Worm (Caenorhabditis elegans) whole organism, young adult: Measurements from ENCODE around the gene tctn-1.
A peak's percentile ranks its signal among the peaks of the same experiment; 100 is the strongest.

ENCODE experiments used
- C17E4.6 ChIP-seq: fragments of 200-800 bp; sonication (Bioruptor generic); IDR thresholded peaks from 2 replicates; pipeline ENCODE4 v1.3.6; 2022; ENCODE audit warnings: missing genetic modification reagents, missing genetic modification characterization, missing compliant biosample characterization
- F10E7.11 ChIP-seq: sonication (generic microtip); optimal IDR thresholded peaks from 2 replicates; lab custom pipeline; 2017; ENCODE audit warnings: mild to moderate bottlenecking, missing genetic modification characterization, moderate library complexity, missing compliant biosample characterization
- F52B5.7 ChIP-seq: sonication (generic microtip); optimal IDR thresholded peaks from 2 replicates; lab custom pipeline; 2016; ENCODE audit warnings: mild to moderate bottlenecking, missing genetic modification characterization, missing compliant biosample characterization
- K12H6.12 ChIP-seq: fragments of 200-800 bp; sonication (Bioruptor generic); optimal IDR thresholded peaks from 2 replicates; lab custom pipeline; 2018; ENCODE audit warnings: mild to moderate bottlenecking, missing genetic modification characterization, missing compliant biosample characterization
- Y95B8A.8 ChIP-seq: fragments of 200-800 bp; sonication (Bioruptor generic); IDR thresholded peaks from 2 replicates; pipeline ENCODE4 v1.3.6; 2022; ENCODE audit warnings: missing genetic modification reagents, missing genetic modification characterization, missing compliant biosample characterization
- ZK185.1 ChIP-seq: sonication (generic microtip); optimal IDR thresholded peaks from 2 replicates; lab custom pipeline; 2016; ENCODE audit warnings: mild to moderate bottlenecking, missing genetic modification characterization, missing compliant biosample characterization; ENCODE audit not compliant: poor library complexity, severe bottlenecking
- ama-1 ChIP-seq, 3 experiments: fragments of 150-350 bp in 1 of 3; sonication (generic microtip) in 2 of 3; optimal IDR thresholded peaks; 2 replicates each; lab custom pipeline; 2014 to 2018; ENCODE audit warnings: missing biosample characterization in 2 of 3, missing genetic modification characterization in 2 of 3, missing genetic modification reagents in 2 of 3
- atf-7 ChIP-seq: sonication (generic microtip); optimal IDR thresholded peaks from 2 replicates; lab custom pipeline; 2017; ENCODE audit warnings: mild to moderate bottlenecking, missing genetic modification characterization, missing compliant biosample characterization
- attf-5 ChIP-seq: fragments of 200-800 bp; sonication (Bioruptor generic); optimal IDR thresholded peaks from 2 replicates; lab custom pipeline; 2018; ENCODE audit warnings: mild to moderate bottlenecking, missing genetic modification characterization, missing compliant biosample characterization
- ccch-3 ChIP-seq: fragments of 200-800 bp; sonication (Bioruptor generic); optimal IDR thresholded peaks from 2 replicates; lab custom pipeline; 2018; ENCODE audit warnings: mild to moderate bottlenecking, missing genetic modification characterization, missing compliant biosample characterization
- cebp-2 ChIP-seq: fragments of 200-800 bp; sonication (Bioruptor generic); IDR thresholded peaks from 2 replicates; pipeline ENCODE4 v1.3.6; 2022; ENCODE audit warnings: missing genetic modification characterization, missing compliant biosample characterization
- ceh-58 ChIP-seq: fragments of 200-800 bp; sonication (Bioruptor generic); IDR thresholded peaks from 2 replicates; pipeline ENCODE4 v1.3.6; 2022; ENCODE audit warnings: missing genetic modification characterization, missing compliant biosample characterization
- chd-7 ChIP-seq: sonication (generic microtip); optimal IDR thresholded peaks from 2 replicates; lab custom pipeline; 2016; ENCODE audit warnings: mild to moderate bottlenecking, missing genetic modification characterization, moderate library complexity, missing compliant biosample characterization
- dox-1 ChIP-seq: fragments of 200-800 bp; sonication (Bioruptor generic); IDR thresholded peaks from 2 replicates; pipeline ENCODE4 v1.3.6; 2022; ENCODE audit warnings: missing genetic modification reagents, missing genetic modification characterization, missing compliant biosample characterization
- dpl-1 ChIP-seq: fragments of 150-350 bp; optimal IDR thresholded peaks from 2 replicates; lab custom pipeline; 2014; ENCODE audit warnings: missing biosample characterization, missing genetic modification reagents, missing genetic modification characterization
- egl-18 ChIP-seq: fragments of 200-800 bp; sonication (Bioruptor generic); IDR thresholded peaks from 2 replicates; pipeline ENCODE4 v1.3.6; 2022; ENCODE audit warnings: missing genetic modification reagents, missing genetic modification characterization, missing compliant biosample characterization
- egl-44 ChIP-seq: fragments of 200-800 bp; sonication (Bioruptor generic); IDR thresholded peaks from 2 replicates; pipeline ENCODE4 v1.3.6; 2022; ENCODE audit warnings: missing genetic modification reagents, missing genetic modification characterization, missing compliant biosample characterization
- egrh-3 ChIP-seq: fragments of 200-800 bp; sonication (Bioruptor generic); IDR thresholded peaks from 2 replicates; pipeline ENCODE4 v1.3.6; 2022; ENCODE audit warnings: missing genetic modification reagents, missing genetic modification characterization, missing compliant biosample characterization
- ekl-4 ChIP-seq: fragments of 200-800 bp; sonication (Bioruptor generic); IDR thresholded peaks from 2 replicates; pipeline ENCODE4 v1.3.6; 2022; ENCODE audit warnings: missing genetic modification reagents, missing genetic modification characterization, missing compliant biosample characterization
- ets-4 ChIP-seq: fragments of 200-800 bp; sonication (Bioruptor generic); optimal IDR thresholded peaks from 2 replicates; lab custom pipeline; 2018; ENCODE audit warnings: mild to moderate bottlenecking, missing genetic modification characterization, missing compliant biosample characterization
- him-1 ChIP-seq: sonication (generic microtip); optimal IDR thresholded peaks from 2 replicates; lab custom pipeline; 2016; ENCODE audit warnings: missing genotype, missing genetic modification reagents, missing genetic modification characterization, missing compliant biosample characterization
- hmg-1.2 ChIP-seq: fragments of 200-800 bp; sonication (Bioruptor generic); IDR thresholded peaks from 2 replicates; pipeline ENCODE4 v1.3.6; 2022; ENCODE audit warnings: missing genetic modification reagents, missing genetic modification characterization, missing compliant biosample characterization
- hmg-20 ChIP-seq: fragments of 200-800 bp; sonication (Bioruptor generic); IDR thresholded peaks from 2 replicates; pipeline ENCODE4 v1.3.6; 2022; ENCODE audit warnings: missing genetic modification reagents, missing genetic modification characterization, missing compliant biosample characterization
- lin-26 ChIP-seq: fragments of 200-800 bp; sonication (Bioruptor generic); IDR thresholded peaks from 2 replicates; pipeline ENCODE4 v1.3.6; 2022; ENCODE audit warnings: missing genetic modification reagents, missing genetic modification characterization, missing compliant biosample characterization
- lin-35 ChIP-seq, 3 experiments: fragments of 150-350 bp in 2 of 3; sonication (generic microtip) in 1 of 3; optimal IDR thresholded peaks; 2 replicates each; lab custom pipeline; 2014 to 2018; ENCODE audit warnings: missing biosample characterization in 3 of 3, missing genetic modification characterization in 3 of 3, missing genetic modification reagents in 3 of 3
- lin-54 ChIP-seq: fragments of 200-800 bp; sonication (Bioruptor generic); optimal IDR thresholded peaks from 2 replicates; lab custom pipeline; 2018; ENCODE audit warnings: mild to moderate bottlenecking, missing genetic modification characterization, missing compliant biosample characterization
- lir-1 ChIP-seq: fragments of 200-800 bp; sonication (Bioruptor generic); conservative IDR thresholded peaks from 2 replicates; pipeline ENCODE4 v1.3.6; 2022; ENCODE audit warnings: missing genetic modification reagents, missing genetic modification characterization, missing compliant biosample characterization
- madf-3 ChIP-seq: fragments of 200-800 bp; sonication (Bioruptor generic); IDR thresholded peaks from 2 replicates; pipeline ENCODE4 v1.3.6; 2022; ENCODE audit warnings: missing genetic modification reagents, missing genetic modification characterization, missing compliant biosample characterization
- madf-6 ChIP-seq: fragments of 200-800 bp; sonication (Bioruptor generic); IDR thresholded peaks from 2 replicates; pipeline ENCODE4 v1.3.6; 2022; ENCODE audit warnings: missing genetic modification reagents, missing genetic modification characterization, missing compliant biosample characterization
- madf-8 ChIP-seq: fragments of 200-800 bp; sonication (Bioruptor generic); conservative IDR thresholded peaks from 2 replicates; pipeline ENCODE4 v1.3.6; 2022; ENCODE audit warnings: missing genetic modification reagents, missing genetic modification characterization, missing compliant biosample characterization
- mcd-1 ChIP-seq: fragments of 200-800 bp; sonication (Bioruptor generic); IDR thresholded peaks from 2 replicates; pipeline ENCODE4 v1.3.6; 2022; ENCODE audit warnings: missing genetic modification reagents, missing genetic modification characterization, missing compliant biosample characterization
- mel-28 ChIP-seq: sonication (generic microtip); optimal IDR thresholded peaks from 2 replicates; lab custom pipeline; 2016; ENCODE audit warnings: borderline replicate concordance, mild to moderate bottlenecking, missing genetic modification characterization, missing compliant biosample characterization
- mes-4 ChIP-seq: sonication (generic microtip); optimal IDR thresholded peaks from 2 replicates; lab custom pipeline; 2016; ENCODE audit warnings: missing genotype, missing genetic modification characterization, missing compliant biosample characterization
- nfya-2 ChIP-seq: fragments of 200-800 bp; sonication (Bioruptor generic); IDR thresholded peaks from 2 replicates; pipeline ENCODE4 v1.3.6; 2022; ENCODE audit warnings: missing genetic modification reagents, missing genetic modification characterization, missing compliant biosample characterization
- nhr-27 ChIP-seq: fragments of 200-800 bp; sonication (Bioruptor generic); optimal IDR thresholded peaks from 2 replicates; lab custom pipeline; 2018; ENCODE audit warnings: mild to moderate bottlenecking, missing genetic modification characterization, moderate library complexity, missing compliant biosample characterization
- pha-4 ChIP-seq: fragments of 150-350 bp; sonication (generic microtip); optimal IDR thresholded peaks from 2 replicates; lab custom pipeline; 2014; ENCODE audit warnings: missing biosample characterization, missing genetic modification reagents, missing genetic modification characterization
- sea-2 ChIP-seq: fragments of 200-800 bp; sonication (Bioruptor generic); IDR thresholded peaks from 2 replicates; pipeline ENCODE4 v1.3.6; 2022; ENCODE audit warnings: missing genetic modification characterization, missing compliant biosample characterization
- snpc-3.4 ChIP-seq: sonication (generic microtip); optimal IDR thresholded peaks from 2 replicates; lab custom pipeline; 2017; ENCODE audit warnings: missing genetic modification characterization, mild to moderate bottlenecking, missing compliant biosample characterization, antibody characterized with exemption, moderate library complexity, missing genotype, missing genetic modification reagents
- sptf-2 ChIP-seq: fragments of 200-800 bp; sonication (Bioruptor generic); optimal IDR thresholded peaks from 2 replicates; lab custom pipeline; 2018; ENCODE audit warnings: mild to moderate bottlenecking, missing genetic modification characterization, missing compliant biosample characterization
- unc-62 ChIP-seq: fragments of 150-350 bp; optimal IDR thresholded peaks from 2 replicates; lab custom pipeline; 2014; ENCODE audit warnings: missing biosample characterization, missing genetic modification reagents, missing genetic modification characterization
- xnd-1 ChIP-seq: sonication (generic microtip); optimal IDR thresholded peaks from 2 replicates; lab custom pipeline; 2016; ENCODE audit warnings: missing genotype, missing genetic modification reagents, missing genetic modification characterization, missing compliant biosample characterization
- zfh-2 ChIP-seq: fragments of 200-800 bp; sonication (Bioruptor generic); conservative IDR thresholded peaks from 2 replicates; pipeline ENCODE4 v1.3.6; 2022; ENCODE audit warnings: missing genetic modification reagents, missing genetic modification characterization, missing compliant biosample characterization
- ztf-18 ChIP-seq: sonication (generic microtip); optimal IDR thresholded peaks from 2 replicates; lab custom pipeline; 2016; ENCODE audit warnings: missing genotype, mild to moderate bottlenecking, missing genetic modification characterization, missing compliant biosample characterization
- ztf-22 ChIP-seq: fragments of 200-800 bp; sonication (Bioruptor generic); optimal IDR thresholded peaks from 2 replicates; lab custom pipeline; 2018; ENCODE audit warnings: mild to moderate bottlenecking, missing genetic modification characterization, moderate library complexity, missing compliant biosample characterization
- ztf-28 ChIP-seq: fragments of 200-800 bp; sonication (Bioruptor generic); IDR thresholded peaks from 2 replicates; pipeline ENCODE4 v1.3.6; 2022; ENCODE audit warnings: missing genetic modification reagents, missing genetic modification characterization, missing compliant biosample characterization

The tctn-1 gene

ce11 chrIV:4710459-4710858, 37.2 kb downstream of the tctn-1 start, which contains the start of gene cif-1:
Gene cif-1, minus strand, starts transcription at chrIV:4710755.
- TF ChIP-seq nfya-2 (no peak), ceh-58 (0 out of 2 replicates have a peak, but pooled peaks have one; percentile 36), Y95B8A.8 (no peak), madf-6 (GFP tag; lab: Robert Waterston, UW) (peak; percentile 53), zfh-2 (GFP tag; lab: Robert Waterston, UW) (peak; percentile 77), hmg-20 (no peak), lin-26 (GFP tag; lab: Robert Waterston, UW) (0 out of 2 replicates have a peak, but pooled peaks have one; percentile 53), egl-18 (no peak), mcd-1 (GFP tag; lab: Robert Waterston, UW) (peak; percentile 34), ztf-28 (no peak), chd-7 (tag; lab: Kevin White, UChicago) (peak; percentile 55), mes-4 (tag; lab: Kevin White, UChicago) (peak; percentile 18), ztf-22 (GFP tag; lab: Kevin White, UChicago) (no peak), ekl-4 (peak; percentile 46; the same call in 1 of the 2 replicates), atf-7 (tag; lab: Kevin White, UChicago) (no peak), madf-8 (GFP tag; lab: Robert Waterston, UW) (no peak), F52B5.7 (tag; lab: Kevin White, UChicago) (peak; percentile 71), lin-54 (GFP tag; lab: Kevin White, UChicago) (no peak), him-1 (tag; lab: Kevin White, UChicago) (no peak), dox-1 (peak; percentile 53; the same call in 1 of the 2 replicates), snpc-3.4 (tag; lab: Kevin White, UChicago) (no peak), xnd-1 (tag; lab: Kevin White, UChicago) (peak; percentile 0)

- TF ChIP-seq ccch-3 (GFP tag; lab: Kevin White, UChicago) (no peak), nhr-27 (tag; lab: Kevin White, UChicago) (peak; percentile 43)
- TF ChIP-seq, all 124 proteins: peak for 1
These were observed 41.7 kb downstream of the tctn-1 start for ce11 chrIV:4705922-4706321.

ce11 chrIV:4705182-4705581, 42.5 kb downstream of the tctn-1 start:
- TF ChIP-seq F10E7.11: no peak
- peak; percentile 26; the same call in 1 of the 2 replicates for TF ChIP-seq madf-3 (GFP tag; lab: Robert Waterston, UW)
- TF ChIP-seq ets-4: peak; percentile 71
- no peak for TF ChIP-seq unc-62 (GFP tag; lab: Kevin White, UChicago)
- no peak for TF ChIP-seq ama-1 (optimal IDR thresholded peaks at IDR 0.05; lab: Kevin White, UChicago)
- no peak for TF ChIP-seq ama-1 (GFP tag; optimal IDR thresholded peaks at IDR 0.05; lab: Kevin White, UChicago)
- TF ChIP-seq egrh-3: peak; percentile 50; the same call in 1 of the 2 replicates
- TF ChIP-seq sptf-2 (GFP tag; lab: Kevin White, UChicago): peak; percentile 25
- peak; percentile 72 for TF ChIP-seq ztf-18
- TF ChIP-seq attf-5: peak; percentile 93
- no peak for TF ChIP-seq ZK185.1
- no peak for TF ChIP-seq ztf-28
- TF ChIP-seq dpl-1 (GFP tag; lab: Kevin White, UChicago): no peak
- no peak for TF ChIP-seq madf-6 (GFP tag; lab: Robert Waterston, UW)
- 0 out of 2 replicates have a peak, but pooled peaks have one; percentile 37 for TF ChIP-seq Y95B8A.8
- TF ChIP-seq cebp-2: no peak
- no peak for TF ChIP-seq mel-28 (tag; lab: Kevin White, UChicago)
- no peak for TF ChIP-seq egl-18
- peak; percentile 77 for TF ChIP-seq K12H6.12
- TF ChIP-seq egl-44: 0 out of 2 replicates have a peak, but pooled peaks have one; percentile 25
- peak in 1 of 3 experiments; percentile 28 for TF ChIP-seq lin-35 (GFP tag; optimal IDR thresholded peaks at IDR 0.05; lab: Kevin White, UChicago)
- no peak for TF ChIP-seq ccch-3 (GFP tag; lab: Kevin White, UChicago)
- no peak for TF ChIP-seq pha-4 (tag; lab: Kevin White, UChicago)
- TF ChIP-seq C17E4.6 (GFP tag; lab: Robert Waterston, UW): 0 out of 2 replicates have a peak, but pooled peaks have one; percentile 19
- peak; percentile 97 for TF ChIP-seq zfh-2 (GFP tag; lab: Robert Waterston, UW)
- no peak for TF ChIP-seq lir-1
- peak; percentile 43 for TF ChIP-seq lin-54 (GFP tag; lab: Kevin White, UChicago)
- TF ChIP-seq sea-2 (GFP tag; lab: Robert Waterston, UW): no peak
- peak; percentile 48; the same call in 1 of the 2 replicates for TF ChIP-seq hmg-1.2 (GFP tag; lab: Robert Waterston, UW)
